Worm (Caenorhabditis elegans) whole organism, L4/young adult: ENCODE measurements around the gene F13A7.12.

Experiments
- dao-5 ChIP-seq: sonication (generic microtip); optimal IDR thresholded peaks from 2 replicates; lab custom pipeline; 2016; ENCODE audit warnings: missing genotype, missing genetic modification characterization, moderate library complexity, missing compliant biosample characterization
- him-1 ChIP-seq: sonication (generic microtip); optimal IDR thresholded peaks from 2 replicates; lab custom pipeline; 2016; ENCODE audit warnings: missing genotype, missing genetic modification reagents, missing genetic modification characterization, missing compliant biosample characterization

ce11 chrV:16419769-16420168, 23.9 kb downstream of the F13A7.12 start, which contains the start of gene F26D2.16:
- TF ChIP-seq dao-5 (tag; lab: Kevin White, UChicago), result no peak
- no peak for TF ChIP-seq him-1 (tag; lab: Kevin White, UChicago)
